Fruit fly (Drosophila melanogaster) whole organism, embryonic: ENCODE data around the gene CG45066.

ENCODE experiments used
- Atf-2 ChIP-seq: fragments of 200-800 bp; sonication (Bioruptor generic); optimal IDR thresholded peaks from 2 replicates; lab custom pipeline; 2016; ENCODE audit warnings: missing biosample characterization, missing genetic modification characterization
- Atf6 ChIP-seq: fragments of 200-800 bp; sonication (Bioruptor generic); IDR thresholded peaks from 2 replicates; pipeline ENCODE4 v1.3.6; 2022; ENCODE audit warnings: missing biosample characterization, missing genetic modification characterization
- CG10979 ChIP-seq: fragments of 200-800 bp; sonication (Bioruptor generic); optimal IDR thresholded peaks from 2 replicates; lab custom pipeline; 2018; ENCODE audit warnings: missing biosample characterization, mild to moderate bottlenecking, missing genetic modification characterization, moderate library complexity
- CG11398 ChIP-seq: fragments of 200-800 bp; sonication (Bioruptor generic); optimal IDR thresholded peaks from 2 replicates; lab custom pipeline; 2016; ENCODE audit warnings: missing biosample characterization, missing genetic modification characterization
- CG12155 ChIP-seq: fragments of 200-800 bp; sonication (Bioruptor generic); optimal IDR thresholded peaks from 3 replicates; lab custom pipeline; 2016; ENCODE audit warnings: missing biosample characterization, missing genetic modification characterization
- CG13123 ChIP-seq: fragments of 200-800 bp; sonication (Bioruptor generic); optimal IDR thresholded peaks from 2 replicates; lab custom pipeline; 2016; ENCODE audit warnings: missing biosample characterization, missing genetic modification characterization
- CG14860 ChIP-seq: fragments of 200-800 bp; sonication (Bioruptor generic); IDR thresholded peaks from 3 replicates; pipeline ENCODE4 v1.3.6; 2022; ENCODE audit warnings: missing biosample characterization, missing genetic modification characterization; ENCODE audit not compliant: partially characterized antibody
- CG1602 ChIP-seq: fragments of 200-800 bp; sonication (Bioruptor generic); optimal IDR thresholded peaks from 3 replicates; lab custom pipeline; 2016; ENCODE audit warnings: missing biosample characterization, missing genetic modification characterization
- CG18764 ChIP-seq: fragments of 200-800 bp; sonication (Bioruptor generic); optimal IDR thresholded peaks from 3 replicates; lab custom pipeline; 2016; ENCODE audit warnings: missing biosample characterization, missing genetic modification characterization
- CG2199 ChIP-seq: fragments of 200-800 bp; sonication (Bioruptor generic); IDR thresholded peaks from 3 replicates; pipeline ENCODE4 v1.3.6; 2022; ENCODE audit warnings: missing biosample characterization, missing genetic modification characterization
- CG2712 ChIP-seq: fragments of 200-800 bp; optimal IDR thresholded peaks from 3 replicates; lab custom pipeline; 2019; ENCODE audit warnings: missing biosample characterization, mild to moderate bottlenecking, missing genetic modification characterization, moderate library complexity
- CG32532 ChIP-seq: fragments of 200-800 bp; sonication (Bioruptor generic); IDR thresholded peaks from 2 replicates; pipeline ENCODE4 v1.3.6; 2022; ENCODE audit warnings: missing biosample characterization, missing genetic modification characterization
- CG4707 ChIP-seq: fragments of 200-800 bp; sonication (Bioruptor generic); optimal IDR thresholded peaks from 2 replicates; lab custom pipeline; 2018; ENCODE audit warnings: missing biosample characterization, mild to moderate bottlenecking, missing genetic modification characterization, moderate library complexity
- CG5953 ChIP-seq: fragments of 200-800 bp; sonication (Bioruptor generic); IDR thresholded peaks from 2 replicates; pipeline ENCODE4 v1.3.6; 2022; ENCODE audit warnings: missing biosample characterization, missing genetic modification characterization
- CG6175 ChIP-seq: fragments of 200-800 bp; sonication (Bioruptor generic); IDR thresholded peaks from 3 replicates; pipeline ENCODE4 v1.3.6; 2022; ENCODE audit warnings: missing biosample characterization, missing genetic modification characterization
- CG8765 ChIP-seq: fragments of 200-800 bp; sonication (Bioruptor generic); IDR thresholded peaks from 2 replicates; pipeline ENCODE4 v1.3.6; 2022; ENCODE audit warnings: missing biosample characterization, missing genetic modification characterization
- CG8924 ChIP-seq: fragments of 200-800 bp; optimal IDR thresholded peaks from 3 replicates; lab custom pipeline; 2019; ENCODE audit warnings: missing biosample characterization, mild to moderate bottlenecking, missing genetic modification characterization, moderate library complexity
- CG8944 ChIP-seq: fragments of 200-800 bp; sonication (Bioruptor generic); optimal IDR thresholded peaks from 3 replicates; lab custom pipeline; 2016; ENCODE audit warnings: missing biosample characterization, missing genetic modification characterization
- Dip3 ChIP-seq: fragments of 200-800 bp; sonication (Bioruptor generic); optimal IDR thresholded peaks from 3 replicates; lab custom pipeline; 2016; ENCODE audit warnings: missing biosample characterization, missing genetic modification characterization
- Doc3 ChIP-seq: fragments of 200-800 bp; sonication (Bioruptor generic); IDR thresholded peaks from 3 replicates; pipeline ENCODE4 v1.3.6; 2022; ENCODE audit warnings: missing biosample characterization, missing genetic modification characterization; ENCODE audit not compliant: partially characterized antibody
- E2f1 ChIP-seq: fragments of 200-800 bp; sonication (Bioruptor generic); IDR thresholded peaks from 2 replicates; pipeline ENCODE4 v1.3.6; 2022; ENCODE audit warnings: missing biosample characterization, missing genetic modification characterization
- Fer2 ChIP-seq: fragments of 200-800 bp; sonication (Bioruptor generic); optimal IDR thresholded peaks from 2 replicates; lab custom pipeline; 2018; ENCODE audit warnings: missing biosample characterization, mild to moderate bottlenecking, missing genetic modification characterization, moderate library complexity
- Gsc ChIP-seq: fragments of 200-800 bp; sonication (Bioruptor generic); IDR thresholded peaks from 2 replicates; pipeline ENCODE4 v1.3.6; 2022; ENCODE audit warnings: missing biosample characterization, missing genetic modification characterization
- Hey ChIP-seq: fragments of 200-800 bp; sonication (Bioruptor generic); optimal IDR thresholded peaks from 3 replicates; lab custom pipeline; 2018; ENCODE audit warnings: missing biosample characterization, mild to moderate bottlenecking, missing genetic modification characterization
- Hmx ChIP-seq: fragments of 200-800 bp; sonication (Bioruptor generic); optimal IDR thresholded peaks from 2 replicates; lab custom pipeline; 2016; ENCODE audit warnings: missing biosample characterization, missing genetic modification characterization
- Mes4 ChIP-seq: fragments of 200-800 bp; sonication (Bioruptor generic); optimal IDR thresholded peaks from 2 replicates; lab custom pipeline; 2016; ENCODE audit warnings: missing biosample characterization, missing genetic modification characterization
- Neu2 ChIP-seq: fragments of 200-800 bp; sonication (Bioruptor generic); optimal IDR thresholded peaks from 3 replicates; lab custom pipeline; 2016; ENCODE audit warnings: missing biosample characterization, missing genetic modification characterization, borderline replicate concordance
- Oaz ChIP-seq: fragments of 200-800 bp; sonication (Bioruptor generic); IDR thresholded peaks from 2 replicates; pipeline ENCODE4 v1.3.6; 2022; ENCODE audit warnings: missing biosample characterization, missing genetic modification characterization
- Oli ChIP-seq: fragments of 200-800 bp; sonication (Bioruptor generic); optimal IDR thresholded peaks from 2 replicates; lab custom pipeline; 2018; ENCODE audit warnings: missing biosample characterization, mild to moderate bottlenecking, missing genetic modification characterization, moderate library complexity
- Rfx ChIP-seq: fragments of 200-800 bp; sonication (Bioruptor generic); IDR thresholded peaks from 2 replicates; pipeline ENCODE4 v1.3.6; 2022; ENCODE audit warnings: missing biosample characterization, missing genetic modification characterization
- Spps ChIP-seq: fragments of 200-800 bp; sonication (Bioruptor generic); optimal IDR thresholded peaks from 2 replicates; lab custom pipeline; 2018; ENCODE audit warnings: missing biosample characterization, mild to moderate bottlenecking, missing genetic modification characterization
- Stat92E ChIP-seq, 3 experiments: fragments of >200 bp in 2 of 3; fragments of 200-800 bp in 1 of 3; sonication (Bioruptor generic) in 1 of 3; optimal IDR thresholded peaks; 2 replicates each; lab custom pipeline; 2017 to 2019; ENCODE audit warnings: missing biosample characterization in 3 of 3, missing genetic modification characterization in 3 of 3, mild to moderate bottlenecking in 1 of 3, moderate library complexity in 1 of 3
- bbx ChIP-seq: fragments of 200-800 bp; sonication (Bioruptor generic); IDR thresholded peaks from 2 replicates; pipeline ENCODE4 v1.3.6; 2022; ENCODE audit warnings: missing biosample characterization, missing genetic modification characterization; ENCODE audit not compliant: partially characterized antibody
- cg ChIP-seq: fragments of 200-800 bp; sonication (Bioruptor generic); optimal IDR thresholded peaks from 3 replicates; lab custom pipeline; 2019; ENCODE audit warnings: missing biosample characterization, mild to moderate bottlenecking, missing genetic modification characterization, moderate library complexity
- crol ChIP-seq: fragments of 200-800 bp; sonication (Bioruptor generic); IDR thresholded peaks from 2 replicates; pipeline ENCODE4 v1.3.6; 2022; ENCODE audit warnings: missing biosample characterization, missing genetic modification characterization
- crp ChIP-seq, 2 experiments: fragments of 200-800 bp; sonication (Bioruptor generic); optimal IDR thresholded peaks; 2 replicates in 1 of 2; 3 replicates in 1 of 2; lab custom pipeline; 2017; ENCODE audit warnings: missing biosample characterization in 2 of 2, missing genetic modification characterization in 2 of 2, mild to moderate bottlenecking in 1 of 2, moderate library complexity in 1 of 2
- dysf ChIP-seq: fragments of 200-800 bp; sonication (Bioruptor generic); IDR thresholded peaks from 3 replicates; pipeline ENCODE4 v1.3.6; 2022; ENCODE audit warnings: missing biosample characterization, missing genetic modification characterization
- ind ChIP-seq: fragments of 200-800 bp; sonication (Bioruptor generic); optimal IDR thresholded peaks from 3 replicates; lab custom pipeline; 2016; ENCODE audit warnings: missing biosample characterization, missing genetic modification characterization
- nom ChIP-seq: fragments of 200-800 bp; sonication (Bioruptor generic); optimal IDR thresholded peaks from 2 replicates; lab custom pipeline; 2017; ENCODE audit warnings: missing biosample characterization, missing genetic modification characterization, mild to moderate bottlenecking, moderate library complexity, missing genetic modification reagents
- pzg ChIP-seq: fragments of 200-800 bp; sonication (Bioruptor generic); optimal IDR thresholded peaks from 3 replicates; lab custom pipeline; 2018; ENCODE audit warnings: missing biosample characterization, mild to moderate bottlenecking, missing genetic modification characterization, moderate library complexity
- ranshi ChIP-seq: fragments of 200-800 bp; sonication (Bioruptor generic); IDR thresholded peaks from 2 replicates; pipeline ENCODE4 v1.3.6; 2022; ENCODE audit warnings: missing biosample characterization, missing genetic modification characterization
- row ChIP-seq: fragments of 200-800 bp; sonication (Bioruptor generic); IDR thresholded peaks from 3 replicates; pipeline ENCODE4 v1.3.6; 2022; ENCODE audit warnings: missing biosample characterization, missing genetic modification characterization
- sisA ChIP-seq: fragments of 200-800 bp; sonication (Bioruptor generic); IDR thresholded peaks from 2 replicates; pipeline ENCODE4 v1.3.6; 2022; ENCODE audit warnings: missing biosample characterization, missing genetic modification characterization
- sna ChIP-seq: fragments of 200-800 bp; sonication (Bioruptor generic); IDR thresholded peaks from 2 replicates; pipeline ENCODE4 v1.3.6; 2022; ENCODE audit warnings: missing biosample characterization, missing genetic modification characterization; ENCODE audit not compliant: partially characterized antibody
- sqz ChIP-seq: fragments of 200-800 bp; sonication (Bioruptor generic); optimal IDR thresholded peaks from 3 replicates; lab custom pipeline; 2018; ENCODE audit warnings: missing biosample characterization, mild to moderate bottlenecking, missing genetic modification characterization
- stc ChIP-seq: fragments of 200-800 bp; sonication (Bioruptor generic); IDR thresholded peaks from 2 replicates; pipeline ENCODE4 v1.3.6; 2022; ENCODE audit warnings: missing biosample characterization, missing genetic modification characterization
- tna ChIP-seq: fragments of 200-800 bp; sonication (Bioruptor generic); IDR thresholded peaks from 2 replicates; pipeline ENCODE4 v1.3.6; 2022; ENCODE audit warnings: missing biosample characterization, missing genetic modification characterization; ENCODE audit not compliant: partially characterized antibody

CG45066 gene

dm6 chr3L:3079156-3079495 lies 31.9 kb downstream of the CG45066 start (continued):
- TF ChIP-seq nom (GFP tag; lab: Kevin White, UChicago), result no peak

dm6 chr3L:3078398-3079155 lies 32.5 kb downstream of the CG45066 start:
- TF ChIP-seq Gsc (GFP tag; lab: Robert Waterston, UW) (no peak), Atf6 (GFP tag; lab: Robert Waterston, UW) (0 out of 2 replicates have a peak, but pooled peaks have one; percentile 44), CG4707 (GFP tag; lab: Kevin White, UChicago) (no peak), Dip3 (GFP tag; lab: Kevin White, UChicago) (peak; percentile 16), Hmx (GFP tag; lab: Kevin White, UChicago) (peak; percentile 19), CG13123 (no peak), dysf (peak; percentile 22; the same call in 1 of the 3 replicates), pzg (GFP tag; lab: Kevin White, UChicago) (no peak), tna (GFP tag; lab: Robert Waterston, UW) (no peak), sqz (peak; percentile 59), ind (GFP tag; lab: Kevin White, UChicago) (peak; percentile 53), Oaz (GFP tag; lab: Robert Waterston, UW) (no peak), cg (GFP tag; lab: Kevin White, UChicago) (no peak), Rfx (GFP tag; lab: Robert Waterston, UW) (peak; percentile 38), Spps (no peak), Hey (peak; percentile 27), Oli (peak; percentile 68), CG1602 (GFP tag; lab: Kevin White, UChicago) (no peak), CG6175 (GFP tag; lab: Robert Waterston, UW) (no peak), E2f1 (GFP tag; lab: Robert Waterston, UW) (peak; percentile 27; the same call in 1 of the 2 replicates), Atf-2 (GFP tag; lab: Kevin White, UChicago) (no peak), CG8924 (tag; lab: Kevin White, UChicago) (peak; percentile 34), Fer2 (tag; lab: Kevin White, UChicago) (no peak), ranshi (GFP tag; lab: Robert Waterston, UW) (peak; percentile 19; the same call in 1 of the 2 replicates), Neu2 (GFP tag; lab: Kevin White, UChicago) (no peak), crol (GFP tag; lab: Robert Waterston, UW) (peak; percentile 83), crp (GFP tag; optimal IDR thresholded peaks at IDR 0.05; lab: Kevin White, UChicago) (no peak), CG12155 (GFP tag; lab: Kevin White, UChicago) (no peak), CG11398 (no peak), CG2199 (GFP tag; lab: Robert Waterston, UW) (no peak), CG14860 (GFP tag; lab: Robert Waterston, UW) (no peak), CG5953 (peak; percentile 46; the same call in 1 of the 2 replicates), CG8765 (GFP tag; lab: Robert Waterston, UW) (no peak), sisA (GFP tag; lab: Robert Waterston, UW) (no peak), CG32532 (peak; percentile 13; the same call in 1 of the 2 replicates), row (GFP tag; lab: Robert Waterston, UW) (peak; percentile 71), Mes4 (GFP tag; lab: Kevin White, UChicago) (no peak), Doc3 (no peak), sna (no peak), CG18764 (GFP tag; lab: Kevin White, UChicago) (no peak), stc (GFP tag; lab: Robert Waterston, UW) (0 out of 2 replicates have a peak, but pooled peaks have one; percentile 56), bbx (GFP tag; lab: Robert Waterston, UW) (no peak), Stat92E (GFP tag; optimal IDR thresholded peaks at IDR 0.05; lab: Kevin White, UChicago) (no peak), CG10979 (tag; lab: Kevin White, UChicago) (peak; percentile 21), CG8944 (GFP tag; lab: Kevin White, UChicago) (no peak), CG2712 (tag; lab: Kevin White, UChicago) (peak; percentile 29)
